Worm (Caenorhabditis elegans) whole organism, mixed stage, embryonic: ENCODE results near the gene ifd-1.

Source experiments
- ceh-43 ChIP-seq: fragments of 200-800 bp; sonication (Bioruptor generic); optimal IDR thresholded peaks from 2 replicates; lab custom pipeline; 2018; ENCODE audit warnings: mild to moderate bottlenecking, missing genetic modification characterization, moderate library complexity, missing compliant biosample characterization
- elt-3 ChIP-seq: fragments of 150-350 bp; optimal IDR thresholded peaks from 2 replicates; lab custom pipeline; 2014; ENCODE audit warnings: missing biosample characterization, missing genetic modification characterization
- lin-13 ChIP-seq: fragments of 150-350 bp; optimal IDR thresholded peaks from 2 replicates; lab custom pipeline; 2014; ENCODE audit warnings: missing biosample characterization, missing genetic modification characterization
- lin-32 ChIP-seq: fragments of 200-800 bp; sonication (Bioruptor generic); optimal IDR thresholded peaks from 2 replicates; lab custom pipeline; 2018; ENCODE audit warnings: mild to moderate bottlenecking, missing genetic modification characterization, missing compliant biosample characterization
- lsy-2 ChIP-seq: fragments of 150-350 bp; optimal IDR thresholded peaks from 2 replicates; lab custom pipeline; 2014; ENCODE audit warnings: missing biosample characterization, missing genetic modification characterization
- mls-2 ChIP-seq: sonication (generic microtip); optimal IDR thresholded peaks from 2 replicates; lab custom pipeline; 2016; ENCODE audit warnings: mild to moderate bottlenecking, missing genetic modification characterization, moderate library complexity, missing compliant biosample characterization
- nhr-2 ChIP-seq: fragments of 150-350 bp; optimal IDR thresholded peaks from 2 replicates; lab custom pipeline; 2014; ENCODE audit warnings: missing biosample characterization, missing genetic modification characterization
- pha-4 ChIP-seq: fragments of 150-350 bp; optimal IDR thresholded peaks from 2 replicates; lab custom pipeline; 2018; ENCODE audit warnings: missing biosample characterization, missing genetic modification reagents, missing genetic modification characterization
- unc-39 ChIP-seq: fragments of 150-350 bp; optimal IDR thresholded peaks from 2 replicates; lab custom pipeline; 2014; ENCODE audit warnings: missing biosample characterization, missing genetic modification characterization

ce11 chrX:8853524-8853923, 29.3 kb upstream of the ifd-1 start, which contains the start of gene sprp-4:
- TF ChIP-seq nhr-2 (tag; lab: Kevin White, UChicago) (no peak), ceh-43 (GFP tag; lab: Kevin White, UChicago) (no peak), elt-3 (no peak), lsy-2 (tag; lab: Kevin White, UChicago) (no peak), lin-13 (tag; lab: Kevin White, UChicago) (no peak), unc-39 (tag; lab: Kevin White, UChicago) (no peak), mls-2 (no peak), lin-32 (GFP tag; lab: Kevin White, UChicago) (no peak), pha-4 (no peak)
